Worm (Caenorhabditis elegans) whole organism, L2 larva: ENCODE measurements around the gene srbc-21.

Source experiments
- elt-3 ChIP-seq: sonication (generic microtip); optimal IDR thresholded peaks from 2 replicates; lab custom pipeline; 2017; ENCODE audit warnings: missing biosample characterization, missing genetic modification characterization
- nhr-12 ChIP-seq: fragments of 150-350 bp; optimal IDR thresholded peaks from 2 replicates; lab custom pipeline; 2014; ENCODE audit warnings: missing biosample characterization, missing genetic modification characterization
- nhr-77 ChIP-seq: fragments of 150-350 bp; optimal IDR thresholded peaks from 2 replicates; lab custom pipeline; 2014; ENCODE audit warnings: missing biosample characterization, missing genetic modification characterization

DNA sequence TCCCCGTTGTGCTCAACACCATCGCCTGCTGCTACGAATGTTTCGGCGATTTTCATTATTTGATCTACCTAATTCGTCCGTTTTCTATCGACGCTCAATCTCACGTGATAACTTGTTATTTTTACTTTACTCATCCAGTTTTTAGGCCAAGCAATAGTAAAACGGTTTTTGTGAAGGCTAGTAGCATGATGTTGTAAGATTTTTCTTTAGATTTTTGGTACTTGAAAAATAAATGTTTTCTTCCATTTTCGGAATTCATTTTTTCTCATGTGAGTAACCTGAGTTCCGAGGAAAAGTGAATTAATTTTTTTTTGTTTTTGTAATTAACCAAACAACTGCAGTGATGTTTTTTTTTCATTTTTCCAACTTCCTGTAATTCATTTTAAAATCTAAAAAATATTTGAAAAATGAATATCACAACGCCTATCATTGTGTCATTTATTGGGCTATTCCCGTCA, 22.0 kb downstream of the srbc-21 start, which contains the start of gene srbc-17:
- TF ChIP-seq elt-3 (tag; lab: Kevin White, UChicago): no peak
- TF ChIP-seq nhr-77 (tag; lab: Kevin White, UChicago): no peak
- no peak for TF ChIP-seq nhr-12 (tag; lab: Kevin White, UChicago)
